Worm (Caenorhabditis elegans): Measurements from ENCODE around the gene fbxb-15.

- no peak for TF ChIP-seq nhr-11 (tag; optimal IDR thresholded peaks at IDR 0.05)
- TF ChIP-seq C08G9.2 (tag; optimal IDR thresholded peaks at IDR 0.05), result no peak
- TF ChIP-seq C38D4.7 (GFP tag; optimal IDR thresholded peaks at IDR 0.05), result no peak
- TF ChIP-seq pqm-1 (tag; optimal IDR thresholded peaks at IDR 0.05), result no peak
- TF ChIP-seq dve-1 (tag; optimal IDR thresholded peaks at IDR 0.05), result no peak
- no peak for TF ChIP-seq sox-4 (tag; optimal IDR thresholded peaks at IDR 0.05)
- no peak for TF ChIP-seq pha-4 (tag; optimal IDR thresholded peaks at IDR 0.05)
- TF ChIP-seq ceh-34 (tag; optimal IDR thresholded peaks at IDR 0.05), result no peak
- TF ChIP-seq tbx-2 (tag; optimal IDR thresholded peaks at IDR 0.05), result no peak
These were observed 44.4 kb downstream of the fbxb-15 start for ce11 chrII:1608915-1609314.
